Worm (Caenorhabditis elegans) whole organism, L3 larva: ENCODE results near the gene daf-1.

Source experiments
- aly-2 ChIP-seq: fragments of 150-350 bp; optimal IDR thresholded peaks from 2 replicates; lab custom pipeline; 2014; ENCODE audit warnings: missing biosample characterization, missing genetic modification characterization
- ceh-9 ChIP-seq: sonication (generic microtip); optimal IDR thresholded peaks from 2 replicates; lab custom pipeline; 2018; ENCODE audit warnings: missing biosample characterization, missing genetic modification characterization
- fos-1 ChIP-seq: fragments of 150-350 bp; optimal IDR thresholded peaks from 2 replicates; lab custom pipeline; 2014; ENCODE audit warnings: missing biosample characterization, missing genetic modification characterization
- snpc-4 ChIP-seq: fragments of 150-350 bp; optimal IDR thresholded peaks from 2 replicates; lab custom pipeline; 2014; ENCODE audit warnings: missing biosample characterization, missing genetic modification characterization

DNA sequence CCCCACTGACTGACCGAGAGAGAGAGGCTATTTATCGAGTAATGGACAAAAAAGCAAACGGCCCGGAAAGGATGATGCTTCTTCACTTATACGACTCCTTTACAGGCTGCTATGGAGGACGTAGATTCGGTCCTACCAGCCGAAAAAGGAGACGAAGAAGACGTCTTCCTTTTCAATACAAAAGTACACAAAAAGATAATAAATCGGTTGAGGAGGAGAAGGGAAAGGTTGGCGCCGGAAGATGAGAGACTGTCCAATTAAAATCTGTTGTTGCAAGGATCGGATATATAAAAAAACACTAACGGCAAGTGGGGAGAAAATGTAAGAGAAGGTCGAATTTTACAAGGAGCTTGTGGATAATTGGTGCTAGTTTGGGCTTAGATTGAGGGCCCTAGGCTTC is 16.5 kb downstream of the daf-1 start:
- TF ChIP-seq snpc-4 (tag; lab: Kevin White, UChicago) (no peak), aly-2 (tag; lab: Kevin White, UChicago) (no peak), fos-1 (tag; lab: Kevin White, UChicago) (no peak), ceh-9 (no peak)
